Worm (Caenorhabditis elegans): ENCODE results near the gene Y37E11AL.12.

The Y37E11AL.12 gene

ce11 chrIV:3701892-3702291, at the start of gene Y37E11AL.12:
Y37E11AL.12 (minus strand) TSS chrIV:3701992.
- no peak for TF ChIP-seq him-1 (tag; optimal IDR thresholded peaks at IDR 0.05)
- no peak for TF ChIP-seq W03F9.2 (tag; optimal IDR thresholded peaks at IDR 0.05)
- no peak for TF ChIP-seq dao-5 (tag; optimal IDR thresholded peaks at IDR 0.05)

DNA sequence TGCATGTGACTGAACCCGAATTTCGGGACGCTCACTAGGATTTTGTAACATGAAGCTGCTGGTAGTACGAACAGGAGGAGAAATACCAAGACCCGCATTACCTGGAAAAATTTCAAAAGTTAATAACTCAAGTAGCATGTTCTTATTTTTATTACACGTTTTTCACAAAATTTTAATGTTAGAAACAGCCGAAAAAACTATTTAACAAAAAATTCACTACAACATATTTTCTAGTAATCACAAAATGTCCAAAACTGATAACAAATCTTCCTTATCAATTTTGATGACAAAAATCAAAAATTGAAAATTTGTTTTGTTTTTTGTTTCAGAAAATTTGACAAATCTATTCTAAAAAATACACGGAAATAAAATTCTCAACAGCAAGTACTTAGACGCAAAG, 49.2 kb upstream of the Y37E11AL.12 start, which contains the start of gene ugt-45:
ugt-45 (minus strand) TSS at position 101 of the 400 bp plus-strand sequence.
- no peak for TF ChIP-seq dao-5 (tag; optimal IDR thresholded peaks at IDR 0.05)
- no peak for TF ChIP-seq him-1 (tag; optimal IDR thresholded peaks at IDR 0.05)
- TF ChIP-seq W03F9.2 (tag; optimal IDR thresholded peaks at IDR 0.05) = no peak

DNA sequence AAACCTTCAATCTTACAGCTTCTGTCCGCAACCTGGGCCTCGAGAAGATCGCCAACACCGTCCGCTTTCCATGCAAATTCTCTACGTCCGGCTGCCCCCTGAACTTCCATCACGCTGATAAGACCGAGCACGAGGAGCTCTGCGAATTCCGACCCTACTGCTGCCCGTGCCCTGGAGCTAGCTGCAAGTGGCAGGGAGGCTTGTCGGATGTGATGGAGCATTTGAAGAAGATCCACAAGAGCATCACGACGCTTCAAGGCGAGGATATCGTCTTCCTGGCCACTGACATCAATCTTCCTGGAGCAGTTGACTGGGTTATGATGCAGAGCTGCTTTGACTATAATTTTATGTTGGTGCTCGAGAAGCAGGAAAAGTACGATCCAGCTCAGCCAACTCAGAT, 44.0 kb upstream of the Y37E11AL.12 start:
- TF ChIP-seq W03F9.2 (tag; optimal IDR thresholded peaks at IDR 0.05) = no peak
- TF ChIP-seq dao-5 (tag; optimal IDR thresholded peaks at IDR 0.05) = no peak
- no peak for TF ChIP-seq him-1 (tag; optimal IDR thresholded peaks at IDR 0.05)

DNA sequence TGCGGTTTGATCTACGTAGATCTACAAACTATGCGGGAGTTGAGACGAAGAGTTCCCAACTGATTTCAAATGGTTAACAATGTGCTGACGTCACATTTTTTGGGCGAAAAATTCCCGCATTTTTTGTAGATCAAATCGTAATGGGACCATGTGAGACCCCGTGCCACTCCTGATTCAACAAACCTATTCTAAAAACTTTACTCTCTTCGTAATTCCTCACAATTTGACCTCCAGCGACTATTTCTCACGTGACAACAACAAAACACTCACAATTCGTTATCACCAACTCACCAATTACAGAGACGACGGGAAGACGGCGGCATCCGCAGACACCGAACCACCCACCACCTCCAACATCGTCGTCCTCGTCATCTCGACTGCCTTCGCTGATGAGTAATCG, 42.0 kb upstream of the Y37E11AL.12 start, which contains the start of gene siah-1:
siah-1 (plus strand) TSS at position 301 of the 400 bp plus-strand sequence.
- no peak for TF ChIP-seq him-1 (tag; optimal IDR thresholded peaks at IDR 0.05)

DNA sequence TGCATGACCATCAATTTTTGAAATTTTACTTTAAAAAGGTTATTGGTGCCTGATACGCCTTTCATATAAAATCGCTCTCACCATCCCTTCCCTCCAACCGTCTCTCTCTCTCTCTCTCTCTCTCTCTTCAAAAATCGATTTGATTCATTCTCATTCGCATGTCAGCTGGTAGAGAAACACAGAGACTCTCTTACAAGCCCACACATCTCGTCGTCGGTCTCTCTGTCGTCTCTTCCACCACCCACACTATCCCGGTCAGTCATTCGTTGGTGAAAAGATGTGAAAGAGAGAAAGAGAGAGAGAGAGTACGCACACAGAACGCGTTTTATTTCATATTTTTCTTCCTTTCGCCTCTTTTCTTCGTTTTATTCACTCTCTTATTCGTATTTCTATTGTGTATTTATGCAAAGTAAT, 40.6 kb upstream of the Y37E11AL.12 start:
- TF ChIP-seq W03F9.2 (tag; optimal IDR thresholded peaks at IDR 0.05) (peak; percentile 48), dao-5 (tag; optimal IDR thresholded peaks at IDR 0.05) (no peak)

ce11 chrIV:3741874-3742273, 40.1 kb upstream of the Y37E11AL.12 start:
- TF ChIP-seq W03F9.2 (tag; optimal IDR thresholded peaks at IDR 0.05) (no peak), him-1 (tag; optimal IDR thresholded peaks at IDR 0.05) (no peak), dao-5 (tag; optimal IDR thresholded peaks at IDR 0.05) (no peak)

DNA sequence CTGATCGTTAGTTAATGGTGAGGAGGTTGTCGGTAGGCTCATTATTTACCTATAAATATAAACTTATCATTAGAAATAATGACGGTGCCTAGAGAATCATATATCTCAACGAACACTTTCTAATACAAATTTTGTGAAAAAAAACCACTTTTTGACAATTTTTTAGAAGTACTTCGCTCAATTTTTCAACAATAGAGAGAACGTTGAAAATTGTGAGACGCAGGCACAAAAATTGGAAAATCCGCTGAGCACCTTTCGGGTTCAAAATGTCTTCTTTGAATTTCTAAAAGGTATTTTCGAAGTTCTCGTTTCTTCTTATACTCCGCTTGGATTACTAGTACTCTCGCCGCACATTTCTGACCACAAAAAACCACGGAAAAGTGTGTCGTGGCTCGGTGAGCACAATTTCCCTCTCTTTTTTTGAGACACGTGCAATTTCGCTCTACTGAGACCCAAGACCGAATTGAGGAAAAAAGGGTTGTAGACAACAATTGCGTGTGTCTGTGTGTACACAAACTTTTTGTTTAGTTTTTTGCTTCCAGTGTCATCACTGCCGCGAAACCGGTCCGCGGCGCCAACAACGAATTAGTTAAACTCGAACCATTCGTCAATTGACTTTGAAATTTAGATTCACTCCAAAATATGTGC, 39.2 kb upstream of the Y37E11AL.12 start, which contains the start of gene nape-1:
nape-1 (minus strand) TSS at position 51 of the 648 bp plus-strand sequence.
- peak; percentile 18 for TF ChIP-seq W03F9.2 (tag; optimal IDR thresholded peaks at IDR 0.05)
- TF ChIP-seq dao-5 (tag; optimal IDR thresholded peaks at IDR 0.05) = no peak

DNA sequence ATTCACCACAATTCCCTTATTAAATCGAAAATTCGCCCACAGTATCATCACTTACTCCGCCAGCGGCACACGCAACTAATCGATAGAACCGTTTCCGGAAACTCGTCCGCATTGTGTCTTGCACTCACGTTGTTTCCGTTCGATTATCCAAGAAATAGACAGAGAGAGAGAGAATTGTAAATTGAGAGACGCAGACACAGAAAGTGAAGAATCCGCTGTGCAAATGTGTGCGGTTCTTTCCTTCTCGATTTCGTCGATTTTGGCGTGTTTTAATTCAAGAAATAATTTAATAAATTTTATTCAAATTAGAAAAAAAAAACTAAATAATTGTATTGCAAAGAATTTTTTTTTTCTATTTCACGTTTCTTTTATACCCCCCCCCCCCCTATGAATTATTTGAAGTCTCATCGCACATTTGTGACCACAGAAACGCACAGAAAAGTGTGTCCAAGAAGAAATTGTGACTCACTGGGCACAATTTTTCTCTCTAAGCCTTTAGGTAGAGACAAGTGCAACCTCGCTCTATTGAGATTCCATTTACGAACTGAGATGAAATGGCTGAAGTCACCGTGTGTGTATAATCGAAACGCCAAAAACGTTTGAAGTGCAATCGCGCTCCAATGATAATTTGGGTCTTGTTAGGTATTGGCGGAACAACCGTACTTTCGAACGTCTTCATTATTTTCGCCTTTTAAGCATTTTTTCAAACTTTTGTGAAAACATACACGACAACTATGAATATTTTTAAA, 37.0 kb upstream of the Y37E11AL.12 start, which contains the start of gene nape-2:
nape-2 (minus strand) TSS at position 271 of the 749 bp plus-strand sequence.
- TF ChIP-seq him-1 (tag; optimal IDR thresholded peaks at IDR 0.05) (no peak), W03F9.2 (tag; optimal IDR thresholded peaks at IDR 0.05) (no peak), dao-5 (tag; optimal IDR thresholded peaks at IDR 0.05) (no peak)

- TF ChIP-seq him-1 (tag; optimal IDR thresholded peaks at IDR 0.05) (no peak), dao-5 (tag; optimal IDR thresholded peaks at IDR 0.05) (no peak), W03F9.2 (tag; optimal IDR thresholded peaks at IDR 0.05) (no peak)
Observed at ce11 chrIV:3736244-3736643, 34.5 kb upstream of the Y37E11AL.12 start.

DNA sequence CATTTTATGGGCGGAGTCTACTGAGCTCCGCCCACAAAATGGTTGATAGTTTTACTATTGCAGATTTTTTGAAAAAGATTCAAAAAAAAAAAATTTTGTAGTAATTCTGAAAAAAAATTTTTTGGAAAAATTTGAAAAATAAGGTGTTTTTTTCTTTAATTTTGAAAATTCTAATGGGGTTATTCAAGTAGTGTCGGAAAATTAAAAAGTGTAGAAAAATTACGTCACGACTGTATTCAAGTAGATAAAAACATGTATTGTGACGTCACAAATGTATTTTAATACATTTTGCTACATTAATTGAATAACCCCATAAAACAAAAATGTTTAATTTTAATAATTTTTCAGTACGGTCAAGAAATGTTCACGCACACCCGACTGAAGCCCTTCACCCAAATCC, 31.5 kb upstream of the Y37E11AL.12 start:
- TF ChIP-seq W03F9.2 (tag; optimal IDR thresholded peaks at IDR 0.05) = no peak
- no peak for TF ChIP-seq him-1 (tag; optimal IDR thresholded peaks at IDR 0.05)
- TF ChIP-seq dao-5 (tag; optimal IDR thresholded peaks at IDR 0.05) = no peak

DNA sequence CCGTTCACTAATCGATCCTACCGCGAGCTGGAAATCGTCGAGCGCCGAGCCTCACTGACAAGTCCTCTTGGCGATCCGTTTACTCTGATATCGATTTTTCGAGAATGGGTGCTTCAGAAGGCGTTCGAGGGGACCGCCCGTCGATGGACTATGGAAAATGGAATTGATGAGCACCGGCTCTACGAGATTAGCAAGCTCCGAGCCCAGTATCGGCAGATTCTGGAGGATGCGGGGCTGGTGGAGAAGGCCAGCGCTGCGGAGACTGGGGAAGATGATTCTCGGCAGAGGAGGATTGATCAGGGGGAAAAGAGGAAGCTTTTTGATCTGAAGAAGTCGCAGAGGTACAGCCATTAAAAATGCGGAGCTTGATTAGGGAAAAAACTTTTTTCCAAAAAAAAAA, 29.6 kb upstream of the Y37E11AL.12 start:
- TF ChIP-seq him-1 (tag; optimal IDR thresholded peaks at IDR 0.05) (no peak), W03F9.2 (tag; optimal IDR thresholded peaks at IDR 0.05) (no peak), dao-5 (tag; optimal IDR thresholded peaks at IDR 0.05) (no peak)

DNA sequence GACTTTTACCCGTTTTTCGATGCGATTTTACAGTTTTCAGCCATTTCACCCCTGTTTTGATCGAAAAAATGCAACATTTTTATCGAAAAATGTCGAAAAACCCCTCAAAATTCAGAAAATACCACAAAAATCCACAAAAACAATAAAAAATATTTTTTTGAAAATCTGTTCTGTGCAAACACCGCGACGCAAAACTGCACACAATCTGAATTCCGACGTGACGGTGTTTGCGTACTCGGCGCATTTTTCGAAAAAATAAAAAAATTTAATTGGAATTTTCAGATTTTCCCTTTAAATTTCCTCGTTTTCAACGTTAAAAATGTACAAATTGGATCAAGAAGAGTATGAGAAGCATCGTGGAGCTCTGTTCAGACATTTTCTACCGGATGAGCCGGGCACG, 24.1 kb upstream of the Y37E11AL.12 start, which contains the start of gene smgl-2:
smgl-2 (plus strand) TSS at position 320 of the 400 bp plus-strand sequence.
- peak; percentile 83 for TF ChIP-seq W03F9.2 (tag; optimal IDR thresholded peaks at IDR 0.05)
- no peak for TF ChIP-seq dao-5 (tag; optimal IDR thresholded peaks at IDR 0.05)
- no peak for TF ChIP-seq him-1 (tag; optimal IDR thresholded peaks at IDR 0.05)

- no peak for TF ChIP-seq dao-5 (tag; optimal IDR thresholded peaks at IDR 0.05)
- no peak for TF ChIP-seq him-1 (tag; optimal IDR thresholded peaks at IDR 0.05)
- no peak for TF ChIP-seq W03F9.2 (tag; optimal IDR thresholded peaks at IDR 0.05)
Observed at ce11 chrIV:3725361-3725760, 23.6 kb upstream of the Y37E11AL.12 start, which contains the start of gene Y37E11AM.2. Y37E11AM.2 (minus strand) TSS chrIV:3725461.

DNA sequence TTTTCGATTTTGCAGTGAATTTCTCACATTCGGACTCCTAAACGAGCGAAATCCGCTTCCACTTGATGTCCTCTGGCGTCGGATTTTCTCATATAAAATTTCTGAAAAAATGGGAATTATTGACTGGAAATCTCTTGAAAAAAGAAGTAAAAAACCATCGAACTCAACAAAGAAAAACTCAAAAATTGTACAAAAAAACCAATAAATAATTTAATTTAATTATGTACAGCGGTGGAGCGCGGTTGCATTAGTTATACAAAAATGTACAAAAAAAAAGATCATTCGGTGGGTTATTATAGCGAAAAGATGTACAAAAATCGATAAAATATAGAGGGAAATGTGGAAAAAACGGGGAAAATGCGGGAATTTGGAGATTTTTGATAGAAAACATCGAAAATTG, 20.9 kb upstream of the Y37E11AL.12 start, which contains the start of gene Y37E11AM.4:
Y37E11AM.4 (minus strand) TSS at position 101 of the 400 bp plus-strand sequence.
- no peak for TF ChIP-seq dao-5 (tag; optimal IDR thresholded peaks at IDR 0.05)
- no peak for TF ChIP-seq him-1 (tag; optimal IDR thresholded peaks at IDR 0.05)
- no peak for TF ChIP-seq W03F9.2 (tag; optimal IDR thresholded peaks at IDR 0.05)
